Worm (Caenorhabditis elegans): Measurements from ENCODE around the gene svh-2.

ce11 chrX:6522634-6523070 is 30.4 kb upstream of the svh-2 start:
- TF ChIP-seq ama-1 (optimal IDR thresholded peaks at IDR 0.05) (no peak), flt-1 (GFP tag; IDR thresholded peaks at IDR 0.05) (no peak), sea-1 (GFP tag; conservative IDR thresholded peaks at IDR 0.05) (no peak), hmg-4 (GFP tag; optimal IDR thresholded peaks at IDR 0.05) (no peak), tra-4 (tag; optimal IDR thresholded peaks at IDR 0.05) (no peak), tbx-11 (GFP tag; IDR thresholded peaks at IDR 0.05) (no peak), ets-7 (tag; optimal IDR thresholded peaks at IDR 0.05) (no peak), pes-1 (GFP tag; IDR thresholded peaks at IDR 0.05) (no peak), F13C5.2 (tag; optimal IDR thresholded peaks at IDR 0.05) (no peak), hnd-1 (tag; optimal IDR thresholded peaks at IDR 0.05) (no peak), tbx-37 (GFP tag; conservative IDR thresholded peaks at IDR 0.05) (no peak), aly-1 (tag; optimal IDR thresholded peaks at IDR 0.05) (no peak)

Data from whole organism, early embryonic.